Worm (Caenorhabditis elegans): ENCODE results near the gene F41G4.8.

F41G4.8 gene

DNA sequence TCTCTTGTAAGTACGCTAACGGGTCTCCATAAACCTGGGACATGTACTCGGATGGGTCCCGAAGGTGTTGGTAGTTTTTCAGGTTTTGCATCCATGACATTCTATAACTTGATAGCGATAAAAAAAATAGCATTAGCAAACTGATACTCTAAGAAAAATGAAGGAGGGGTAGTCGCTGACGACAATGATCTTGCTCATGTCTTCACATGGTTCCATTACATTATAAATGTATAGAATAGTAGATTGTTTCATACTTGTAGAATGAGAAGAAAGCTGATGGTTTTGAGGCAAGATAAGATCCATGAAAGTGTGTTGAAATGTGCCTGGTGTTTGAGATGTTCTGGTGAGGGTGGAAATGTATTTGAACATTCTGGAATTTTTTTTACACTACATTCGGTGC, 37.8 kb downstream of the F41G4.8 start, which contains the start of gene mec-4:
Gene mec-4 (minus strand): TSS at position 101 of the 400 bp plus-strand sequence.
- TF ChIP-seq ceh-88 (GFP tag; IDR thresholded peaks at IDR 0.05) (no peak), pag-3 (tag; optimal IDR thresholded peaks at IDR 0.05; ENCODE audit: borderline replicate concordance, insufficient read depth) (no peak), dsc-1 (tag; optimal IDR thresholded peaks at IDR 0.05) (no peak), efl-3 (GFP tag; optimal IDR thresholded peaks at IDR 0.05) (no peak), swsn-7 (tag; optimal IDR thresholded peaks at IDR 0.05) (no peak), xbp-1 (tag; optimal IDR thresholded peaks at IDR 0.05) (no peak), skn-1 (tag; optimal IDR thresholded peaks at IDR 0.05) (no peak), nhr-19 (GFP tag; conservative IDR thresholded peaks at IDR 0.05) (no peak), ztf-11 (tag; optimal IDR thresholded peaks at IDR 0.05) (no peak)

DNA sequence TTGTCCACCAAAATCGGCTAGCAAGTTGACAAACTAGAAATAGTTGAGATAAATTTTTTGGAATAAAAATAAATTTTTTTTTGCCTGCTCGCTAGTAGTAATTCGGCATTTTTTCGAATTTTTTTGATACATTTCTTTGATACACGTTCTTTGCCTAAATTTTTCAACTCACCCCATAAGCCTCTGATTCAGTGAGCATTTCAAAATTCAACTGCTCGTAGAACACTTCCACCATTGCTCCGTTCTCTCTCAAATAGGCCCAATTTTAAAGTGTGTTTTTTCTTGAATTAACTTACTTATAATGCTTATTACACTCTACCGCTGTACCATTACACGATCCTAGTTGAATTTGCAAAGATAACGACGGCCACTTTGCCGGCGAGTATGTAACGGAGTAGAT, 41.3 kb downstream of the F41G4.8 start:
- TF ChIP-seq ama-1 (optimal IDR thresholded peaks at IDR 0.05) (peak; percentile 31), dsc-1 (tag; optimal IDR thresholded peaks at IDR 0.05) (no peak)

- TF ChIP-seq snu-23 (GFP tag; optimal IDR thresholded peaks at IDR 0.05) (peak; percentile 78), Y116A8C.19 (tag; optimal IDR thresholded peaks at IDR 0.05; ENCODE audit: borderline replicate concordance) (no peak), alr-1 (tag; optimal IDR thresholded peaks at IDR 0.05; ENCODE audit: borderline replicate concordance) (no peak), unc-86 (tag; optimal IDR thresholded peaks at IDR 0.05) (peak; percentile 10), lin-35 (GFP tag; optimal IDR thresholded peaks at IDR 0.05) (peak; percentile 35 to 63), nhr-77 (tag; optimal IDR thresholded peaks at IDR 0.05) (no peak), rnt-1 (tag; optimal IDR thresholded peaks at IDR 0.05) (peak; percentile 61), nhr-11 (tag; optimal IDR thresholded peaks at IDR 0.05) (no peak), elt-3 (tag; optimal IDR thresholded peaks at IDR 0.05) (peak in 2 of 6 experiments; percentile 29 to 33), pax-3 (tag; optimal IDR thresholded peaks at IDR 0.05) (no peak), nhr-76 (tag; optimal IDR thresholded peaks at IDR 0.05) (no peak), F16B12.6 (tag; optimal IDR thresholded peaks at IDR 0.05) (no peak), unc-62 (GFP tag; optimal IDR thresholded peaks at IDR 0.05) (no peak), efl-1 (optimal IDR thresholded peaks at IDR 0.05) (peak; percentile 25 to 49), efl-1 (GFP tag; optimal IDR thresholded peaks at IDR 0.05 in 1 of 2) (no peak), nhr-85 (tag) (peak; percentile 62), egl-27 (tag; optimal IDR thresholded peaks at IDR 0.05) (no peak), fos-1 (tag; optimal IDR thresholded peaks at IDR 0.05) (no peak), pag-3 (tag; optimal IDR thresholded peaks at IDR 0.05; ENCODE audit: borderline replicate concordance, insufficient read depth) (no peak), nhr-71 (tag; optimal IDR thresholded peaks at IDR 0.05) (peak; percentile 70), lin-15B (tag; optimal IDR thresholded peaks at IDR 0.05) (no peak), hlh-17 (GFP tag; optimal IDR thresholded peaks at IDR 0.05; ENCODE audit: borderline replicate concordance) (no peak), dsc-1 (tag; optimal IDR thresholded peaks at IDR 0.05) (peak; percentile 31), irx-1 (tag; optimal IDR thresholded peaks at IDR 0.05) (peak; percentile 21), C16A3.4 (tag; optimal IDR thresholded peaks at IDR 0.05) (peak; percentile 4), nhr-12 (tag; optimal IDR thresholded peaks at IDR 0.05) (no peak), swsn-7 (tag; optimal IDR thresholded peaks at IDR 0.05) (peak; percentile 63), zag-1 (tag; optimal IDR thresholded peaks at IDR 0.05) (no peak), aha-1 (tag; optimal IDR thresholded peaks at IDR 0.05) (no peak), lin-13 (GFP tag; optimal IDR thresholded peaks at IDR 0.05) (no peak), ceh-82 (tag; optimal IDR thresholded peaks at IDR 0.05) (peak; percentile 7 to 59 (median 52)), ets-5 (GFP tag; IDR thresholded peaks at IDR 0.05) (no peak), ztf-4 (tag; optimal IDR thresholded peaks at IDR 0.05) (peak; percentile 35), ceh-8 (GFP tag; optimal IDR thresholded peaks at IDR 0.05) (peak; percentile 3), nhr-90 (tag; optimal IDR thresholded peaks at IDR 0.05; ENCODE audit: poor library complexity) (peak; percentile 45), xbp-1 (tag; optimal IDR thresholded peaks at IDR 0.05) (peak; percentile 3), snpc-4 (tag; optimal IDR thresholded peaks at IDR 0.05) (no peak), sptf-1 (tag; optimal IDR thresholded peaks at IDR 0.05) (no peak), C04F5.9 (tag; optimal IDR thresholded peaks at IDR 0.05) (peak; percentile 29), skn-1 (tag; optimal IDR thresholded peaks at IDR 0.05) (peak; percentile 51), ceh-88 (GFP tag; IDR thresholded peaks at IDR 0.05) (no peak), ama-1 (optimal IDR thresholded peaks at IDR 0.05) (peak; percentile 71), nhr-47 (tag; optimal IDR thresholded peaks at IDR 0.05) (peak; percentile 58), fkh-8 (tag; optimal IDR thresholded peaks at IDR 0.05) (peak; percentile 12)
Observed at ce11 chrX:16799065-16799663, 45.7 kb downstream of the F41G4.8 start.
